Fruit fly (Drosophila melanogaster) whole organism, embryonic: ENCODE measurements around the gene CG10809.

Experiments
- CG12155 ChIP-seq: fragments of 200-800 bp; sonication (Bioruptor generic); optimal IDR thresholded peaks from 3 replicates; lab custom pipeline; 2016; ENCODE audit warnings: missing biosample characterization, missing genetic modification characterization
- CG12219 ChIP-seq: fragments of 200-800 bp; sonication (Bioruptor generic); optimal IDR thresholded peaks from 3 replicates; lab custom pipeline; 2018; ENCODE audit warnings: missing biosample characterization, mild to moderate bottlenecking, missing genetic modification characterization
- CG12659 ChIP-seq: fragments of 200-800 bp; sonication (Bioruptor generic); optimal IDR thresholded peaks from 3 replicates; lab custom pipeline; 2017; ENCODE audit warnings: mild to moderate bottlenecking, missing biosample characterization, missing genetic modification reagents, missing genetic modification characterization
- CG13287 ChIP-seq: fragments of 200-800 bp; sonication (Bioruptor generic); IDR thresholded peaks from 2 replicates; pipeline ENCODE4 v1.3.6; 2022; ENCODE audit warnings: missing biosample characterization, missing genetic modification characterization; ENCODE audit not compliant: partially characterized antibody
- CG14860 ChIP-seq: fragments of 200-800 bp; sonication (Bioruptor generic); IDR thresholded peaks from 3 replicates; pipeline ENCODE4 v1.3.6; 2022; ENCODE audit warnings: missing biosample characterization, missing genetic modification characterization; ENCODE audit not compliant: partially characterized antibody
- CG15514 ChIP-seq: fragments of 200-800 bp; sonication (Bioruptor generic); optimal IDR thresholded peaks from 3 replicates; lab custom pipeline; 2017; ENCODE audit warnings: missing biosample characterization, missing genetic modification characterization, mild to moderate bottlenecking, moderate library complexity, missing genetic modification reagents
- CG1603 ChIP-seq: fragments of 200-800 bp; sonication (Bioruptor generic); optimal IDR thresholded peaks from 2 replicates; lab custom pipeline; 2019; ENCODE audit warnings: missing biosample characterization, mild to moderate bottlenecking, missing genetic modification characterization, moderate library complexity
- CG17568 ChIP-seq: fragments of 200-800 bp; sonication (Bioruptor generic); optimal IDR thresholded peaks from 2 replicates; lab custom pipeline; 2018; ENCODE audit warnings: missing biosample characterization, mild to moderate bottlenecking, missing genetic modification characterization, moderate library complexity
- CG17829 ChIP-seq: fragments of 200-800 bp; optimal IDR thresholded peaks from 2 replicates; lab custom pipeline; 2019; ENCODE audit warnings: missing biosample characterization, mild to moderate bottlenecking, missing genetic modification characterization, moderate library complexity
- CG2712 ChIP-seq: fragments of 200-800 bp; optimal IDR thresholded peaks from 3 replicates; lab custom pipeline; 2019; ENCODE audit warnings: missing biosample characterization, mild to moderate bottlenecking, missing genetic modification characterization, moderate library complexity
- CG32772 ChIP-seq: fragments of 200-800 bp; sonication (Bioruptor generic); IDR thresholded peaks from 2 replicates; pipeline ENCODE4 v1.3.6; 2022; ENCODE audit warnings: missing biosample characterization, missing genetic modification characterization
- CG3838 ChIP-seq: fragments of 200-800 bp; sonication (Bioruptor generic); optimal IDR thresholded peaks from 3 replicates; lab custom pipeline; 2016; ENCODE audit warnings: missing biosample characterization, missing genetic modification characterization
- CG3847 ChIP-seq: fragments of 200-800 bp; sonication (Bioruptor generic); IDR thresholded peaks from 2 replicates; pipeline ENCODE4 v1.3.6; 2022; ENCODE audit warnings: missing biosample characterization, missing genetic modification characterization
- CG3995 ChIP-seq: fragments of 200-800 bp; sonication (Bioruptor generic); optimal IDR thresholded peaks from 3 replicates; lab custom pipeline; 2016; ENCODE audit warnings: missing biosample characterization, missing genetic modification characterization
- CG4282 ChIP-seq: fragments of 200-800 bp; sonication (Bioruptor generic); optimal IDR thresholded peaks from 2 replicates; lab custom pipeline; 2016; ENCODE audit warnings: missing biosample characterization, missing genetic modification characterization
- CG4617 ChIP-seq: fragments of 200-800 bp; sonication (Bioruptor generic); optimal IDR thresholded peaks from 3 replicates; lab custom pipeline; 2016; ENCODE audit warnings: missing biosample characterization, missing genetic modification characterization, borderline replicate concordance
- CG8924 ChIP-seq: fragments of 200-800 bp; optimal IDR thresholded peaks from 3 replicates; lab custom pipeline; 2019; ENCODE audit warnings: missing biosample characterization, mild to moderate bottlenecking, missing genetic modification characterization, moderate library complexity
- CG9437 ChIP-seq: fragments of 200-800 bp; sonication (Bioruptor generic); optimal IDR thresholded peaks from 2 replicates; lab custom pipeline; 2018; ENCODE audit warnings: missing biosample characterization, mild to moderate bottlenecking, missing genetic modification characterization
- CG9727 ChIP-seq: fragments of 200-800 bp; sonication (Bioruptor generic); optimal IDR thresholded peaks from 3 replicates; lab custom pipeline; 2017; ENCODE audit warnings: missing biosample characterization, mild to moderate bottlenecking, missing genetic modification characterization
- CG9797 ChIP-seq: fragments of 200-800 bp; sonication (Bioruptor generic); optimal IDR thresholded peaks from 3 replicates; lab custom pipeline; 2018; ENCODE audit warnings: missing biosample characterization, mild to moderate bottlenecking, missing genetic modification characterization
- CTCF ChIP-seq: fragments of 200-800 bp; sonication (Bioruptor generic); optimal IDR thresholded peaks from 2 replicates; lab custom pipeline; 2017; ENCODE audit warnings: missing biosample characterization, mild to moderate bottlenecking, missing genetic modification characterization, moderate library complexity
- CoRest ChIP-seq: fragments of 200-800 bp; sonication (Bioruptor generic); optimal IDR thresholded peaks from 3 replicates; lab custom pipeline; 2018; ENCODE audit warnings: missing biosample characterization, mild to moderate bottlenecking, missing genetic modification characterization, moderate library complexity
- Dref ChIP-seq: fragments of 200-800 bp; sonication (Bioruptor generic); IDR thresholded peaks from 2 replicates; pipeline ENCODE4 v1.3.6; 2022; ENCODE audit warnings: missing biosample characterization, missing genetic modification characterization
- HLH4C ChIP-seq: fragments of 200-800 bp; sonication (Bioruptor generic); IDR thresholded peaks from 3 replicates; pipeline ENCODE4 v1.3.6; 2022; ENCODE audit warnings: missing biosample characterization, missing genetic modification characterization; ENCODE audit not compliant: partially characterized antibody
- MBD-R2 ChIP-seq: fragments of 200-800 bp; sonication (Bioruptor generic); IDR thresholded peaks from 2 replicates; pipeline ENCODE4 v1.3.6; 2022; ENCODE audit warnings: missing biosample characterization, missing genetic modification characterization
- ato ChIP-seq: fragments of 200-800 bp; sonication (Bioruptor generic); IDR thresholded peaks from 2 replicates; pipeline ENCODE4 v1.3.6; 2022; ENCODE audit warnings: missing biosample characterization, missing genetic modification characterization; ENCODE audit not compliant: partially characterized antibody
- crc ChIP-seq: fragments of 200-800 bp; sonication (Bioruptor generic); optimal IDR thresholded peaks from 2 replicates; lab custom pipeline; 2016; ENCODE audit warnings: missing biosample characterization, missing genetic modification characterization
- cwo ChIP-seq: fragments of 200-800 bp; sonication (Bioruptor generic); optimal IDR thresholded peaks from 3 replicates; lab custom pipeline; 2017; ENCODE audit warnings: missing biosample characterization, missing genetic modification characterization, mild to moderate bottlenecking, moderate library complexity, missing genetic modification reagents
- dpn ChIP-seq, 2 experiments: fragments of 200-800 bp; sonication (Bioruptor generic); optimal IDR thresholded peaks; 3 replicates each; lab custom pipeline; 2016; ENCODE audit warnings: missing biosample characterization in 2 of 2, missing genetic modification characterization in 2 of 2
- gro ChIP-seq: fragments of 200-800 bp; sonication (Bioruptor generic); optimal IDR thresholded peaks from 2 replicates; lab custom pipeline; 2016; ENCODE audit warnings: missing biosample characterization, missing genetic modification characterization
- gsb ChIP-seq: fragments of 200-800 bp; sonication (Bioruptor generic); IDR thresholded peaks from 2 replicates; pipeline ENCODE4 v1.3.6; 2022; ENCODE audit warnings: missing biosample characterization, missing genetic modification characterization
- hth ChIP-seq: fragments of >200 bp; optimal IDR thresholded peaks from 2 replicates; lab custom pipeline; 2017; ENCODE audit warnings: inconsistent platforms
- jigr1 ChIP-seq: fragments of 200-800 bp; sonication (Bioruptor generic); IDR thresholded peaks from 3 replicates; pipeline ENCODE4 v1.3.6; 2022; ENCODE audit warnings: missing biosample characterization, missing genetic modification characterization
- knrl ChIP-seq: fragments of 200-800 bp; sonication (Bioruptor generic); IDR thresholded peaks from 3 replicates; pipeline ENCODE4 v1.3.6; 2022; ENCODE audit warnings: missing biosample characterization, missing genetic modification characterization; ENCODE audit not compliant: partially characterized antibody
- lbe ChIP-seq: fragments of 200-800 bp; sonication (Bioruptor generic); optimal IDR thresholded peaks from 2 replicates; lab custom pipeline; 2016; ENCODE audit warnings: missing biosample characterization, mild to moderate bottlenecking, missing genetic modification characterization
- nerfin-2 ChIP-seq: fragments of 200-800 bp; sonication (Bioruptor generic); IDR thresholded peaks from 2 replicates; pipeline ENCODE4 v1.3.6; 2022; ENCODE audit warnings: missing biosample characterization, missing genetic modification characterization; ENCODE audit not compliant: partially characterized antibody
- otp ChIP-seq: fragments of 200-800 bp; sonication (Bioruptor generic); IDR thresholded peaks from 3 replicates; pipeline ENCODE4, ENCODE4 v1.3.6; 2022; ENCODE audit warnings: missing biosample characterization, missing genetic modification characterization
- phol ChIP-seq: fragments of 200-800 bp; sonication (Bioruptor generic); optimal IDR thresholded peaks from 3 replicates; lab custom pipeline; 2018; ENCODE audit warnings: missing biosample characterization, mild to moderate bottlenecking, missing genetic modification characterization, moderate library complexity
- pita ChIP-seq: fragments of 200-800 bp; sonication (Bioruptor generic); optimal IDR thresholded peaks from 2 replicates; lab custom pipeline; 2017; ENCODE audit warnings: missing biosample characterization, mild to moderate bottlenecking, missing genetic modification characterization
- row ChIP-seq: fragments of 200-800 bp; sonication (Bioruptor generic); IDR thresholded peaks from 3 replicates; pipeline ENCODE4 v1.3.6; 2022; ENCODE audit warnings: missing biosample characterization, missing genetic modification characterization
- sd ChIP-seq: fragments of 200-800 bp; sonication (Bioruptor generic); optimal IDR thresholded peaks from 3 replicates; lab custom pipeline; 2018; ENCODE audit warnings: missing biosample characterization, mild to moderate bottlenecking, missing genetic modification characterization, moderate library complexity
- slbo ChIP-seq: fragments of 200-800 bp; sonication (Bioruptor generic); IDR thresholded peaks from 2 replicates; pipeline ENCODE4 v1.3.6; 2022; ENCODE audit warnings: missing biosample characterization, missing genetic modification characterization
- sna ChIP-seq: fragments of 200-800 bp; sonication (Bioruptor generic); IDR thresholded peaks from 2 replicates; pipeline ENCODE4 v1.3.6; 2022; ENCODE audit warnings: missing biosample characterization, missing genetic modification characterization; ENCODE audit not compliant: partially characterized antibody
- unc-4 ChIP-seq: fragments of 200-800 bp; sonication (Bioruptor generic); IDR thresholded peaks from 2 replicates; pipeline ENCODE4 v1.3.6; 2022; ENCODE audit warnings: missing biosample characterization, missing genetic modification characterization; ENCODE audit not compliant: partially characterized antibody
- vnd ChIP-seq: fragments of 200-800 bp; sonication (Bioruptor generic); IDR thresholded peaks from 3 replicates; pipeline ENCODE4 v1.3.6; 2022; ENCODE audit warnings: missing biosample characterization, missing genetic modification characterization; ENCODE audit not compliant: partially characterized antibody
- zen2 ChIP-seq: fragments of 200-800 bp; sonication (Bioruptor generic); IDR thresholded peaks from 3 replicates; pipeline ENCODE4 v1.3.6; 2022; ENCODE audit warnings: missing biosample characterization, missing genetic modification characterization; ENCODE audit not compliant: partially characterized antibody
- zfh1 ChIP-seq: fragments of 200-800 bp; sonication (Bioruptor generic); IDR thresholded peaks from 3 replicates; pipeline ENCODE4 v1.3.6; 2022; ENCODE audit warnings: missing biosample characterization, missing genetic modification characterization
- zfh2 ChIP-seq: fragments of 200-800 bp; sonication (Bioruptor generic); optimal IDR thresholded peaks from 2 replicates; lab custom pipeline; 2016; ENCODE audit warnings: missing biosample characterization, missing genetic modification characterization

CG10809 gene

dm6 chr3L:9836524-9837047 is 23.1 kb downstream of the CG10809 start, which contains the start of gene I-2 (continued):
- TF ChIP-seq zfh1 (no peak), CG9437 (GFP tag; lab: Kevin White, UChicago) (peak; percentile 26), CG8924 (peak; percentile 10), CG17829 (tag; lab: Kevin White, UChicago) (no peak), jigr1 (peak; percentile 30; the same call in 1 of the 3 replicates), unc-4 (GFP tag; lab: Robert Waterston, UW) (peak; percentile 89), CG2712 (peak; percentile 37), gsb (GFP tag; lab: Robert Waterston, UW) (no peak), vnd (GFP tag; lab: Robert Waterston, UW) (peak; percentile 73), CG15514 (peak; percentile 60), CG9797 (GFP tag; lab: Kevin White, UChicago) (peak; percentile 31), CoRest (peak; percentile 34), CG3838 (GFP tag; lab: Kevin White, UChicago) (no peak), knrl (GFP tag; lab: Robert Waterston, UW) (peak; percentile 88), HLH4C (peak; percentile 81), pita (GFP tag; lab: Kevin White, UChicago) (peak; percentile 45), CG17568 (GFP tag; lab: Kevin White, UChicago) (no peak), CG3847 (no peak), CG14860 (GFP tag; lab: Robert Waterston, UW) (peak; percentile 72), ato (GFP tag; lab: Robert Waterston, UW) (peak; percentile 73), row (GFP tag; lab: Robert Waterston, UW) (peak; percentile 91), CG32772 (no peak), CG4617 (peak; percentile 75), dpn (GFP tag; optimal IDR thresholded peaks at IDR 0.05; lab: Kevin White, UChicago) (peak in 1 of 2 experiments; percentile 25), CG12219 (GFP tag; lab: Kevin White, UChicago) (no peak), CG12659 (peak; percentile 61), CG9727 (GFP tag; lab: Kevin White, UChicago) (no peak), sd (tag; lab: Kevin White, UChicago) (peak; percentile 55), CG3995 (peak; percentile 64), CG4282 (GFP tag; lab: Kevin White, UChicago) (peak; percentile 16), MBD-R2 (GFP tag; lab: Robert Waterston, UW) (peak; percentile 84), cwo (GFP tag; lab: Kevin White, UChicago) (no peak), zen2 (GFP tag; lab: Robert Waterston, UW) (peak; percentile 67; the same call in 1 of the 3 replicates), hth (lab: Kevin White, UChicago) (no peak), CTCF (GFP tag; lab: Kevin White, UChicago) (peak; percentile 62), nerfin-2 (GFP tag; lab: Robert Waterston, UW) (peak; percentile 77), CG1603 (tag; lab: Kevin White, UChicago) (no peak), Dref (GFP tag; lab: Robert Waterston, UW) (peak; percentile 92), lbe (GFP tag; lab: Kevin White, UChicago) (no peak), CG12155 (no peak), CG13287 (GFP tag; lab: Robert Waterston, UW) (peak; percentile 93), gro (GFP tag; lab: Kevin White, UChicago) (peak; percentile 61), sna (peak; percentile 58), slbo (GFP tag; lab: Robert Waterston, UW) (peak; percentile 70), zfh2 (GFP tag; lab: Kevin White, UChicago) (no peak), phol (tag; lab: Kevin White, UChicago) (peak; percentile 31), otp (GFP tag; lab: Robert Waterston, UW) (no peak), crc (GFP tag; lab: Kevin White, UChicago) (no peak)
